Fruit fly (Drosophila melanogaster): ENCODE data around the gene Srp54.
A peak's percentile ranks its signal among the peaks of the same experiment; 100 is the strongest.

Srp54 gene

dm6 chr2L:9943521-9943920 lies 30.8 kb downstream of the Srp54 start (continued):
- TF ChIP-seq Atf3 (GFP tag; optimal IDR thresholded peaks at IDR 0.05) (no peak), CG7963 (GFP tag; IDR thresholded peaks at IDR 0.05; ENCODE audit: partially characterized antibody) (no peak), onecut (GFP tag; IDR thresholded peaks at IDR 0.05) (no peak), eyg (GFP tag; optimal IDR thresholded peaks at IDR 0.05) (no peak), CG17568 (GFP tag; optimal IDR thresholded peaks at IDR 0.05) (no peak), sob (GFP tag; IDR thresholded peaks at IDR 0.05) (0 out of 2 replicates have a peak, but pooled peaks have one; percentile 16), salm (tag; optimal IDR thresholded peaks at IDR 0.05) (no peak), CG15073 (GFP tag; optimal IDR thresholded peaks at IDR 0.05) (no peak), tup (GFP tag; optimal IDR thresholded peaks at IDR 0.05) (no peak), gsb (GFP tag; IDR thresholded peaks at IDR 0.05) (no peak), Sox100B (GFP tag; optimal IDR thresholded peaks at IDR 0.05) (no peak), Optix (GFP tag; IDR thresholded peaks at IDR 0.05) (no peak), YL-1 (GFP tag; optimal IDR thresholded peaks at IDR 0.05) (no peak), ham (GFP tag; IDR thresholded peaks at IDR 0.05) (no peak), CG16863 (GFP tag; optimal IDR thresholded peaks at IDR 0.05) (no peak), Fer2 (tag; optimal IDR thresholded peaks at IDR 0.05) (no peak), luna (GFP tag; optimal IDR thresholded peaks at IDR 0.05) (no peak), CG6791 (GFP tag; IDR thresholded peaks at IDR 0.05; ENCODE audit: partially characterized antibody) (no peak), PHDP (tag; optimal IDR thresholded peaks at IDR 0.05) (peak; percentile 3), CG3281 (GFP tag; optimal IDR thresholded peaks at IDR 0.05) (peak; percentile 2), NC2α (GFP tag; optimal IDR thresholded peaks at IDR 0.05) (no peak), lola (GFP tag; optimal IDR thresholded peaks at IDR 0.05) (no peak), CG11093 (GFP tag; IDR thresholded peaks at IDR 0.05) (0 out of 3 replicates have a peak, but pooled peaks have one; percentile 14), tap (tag; optimal IDR thresholded peaks at IDR 0.05) (no peak), CG15011 (GFP tag; optimal IDR thresholded peaks at IDR 0.05) (no peak), CG6254 (GFP tag; optimal IDR thresholded peaks at IDR 0.05) (no peak), nerfin-2 (GFP tag; IDR thresholded peaks at IDR 0.05; ENCODE audit: partially characterized antibody) (no peak), Ptx1 (GFP tag; IDR thresholded peaks at IDR 0.05) (0 out of 2 replicates have a peak, but pooled peaks have one; percentile 13), caup (GFP tag; optimal IDR thresholded peaks at IDR 0.05; ENCODE audit: severe bottlenecking) (peak; percentile 65), CG11247 (GFP tag; IDR thresholded peaks at IDR 0.05) (no peak), CG8281 (tag; optimal IDR thresholded peaks at IDR 0.05) (no peak), CoRest (tag; optimal IDR thresholded peaks at IDR 0.05) (no peak), CG4707 (GFP tag; optimal IDR thresholded peaks at IDR 0.05) (no peak), da (GFP tag; optimal IDR thresholded peaks at IDR 0.05) (no peak), CG12744 (GFP tag; optimal IDR thresholded peaks at IDR 0.05) (no peak), CG11560 (tag; IDR thresholded peaks at IDR 0.05) (no peak), gce (GFP tag; IDR thresholded peaks at IDR 0.05) (no peak), chinmo (GFP tag; IDR thresholded peaks at IDR 0.05; ENCODE audit: partially characterized antibody) (no peak), zen2 (GFP tag; IDR thresholded peaks at IDR 0.05; ENCODE audit: partially characterized antibody) (no peak), btn (GFP tag; optimal IDR thresholded peaks at IDR 0.05) (no peak), gcm (GFP tag; optimal IDR thresholded peaks at IDR 0.05) (no peak), ATbp (GFP tag; optimal IDR thresholded peaks at IDR 0.05) (no peak), otp (GFP tag; IDR thresholded peaks at IDR 0.05) (no peak), emc (GFP tag; optimal IDR thresholded peaks at IDR 0.05) (no peak), CG33557 (GFP tag; optimal IDR thresholded peaks at IDR 0.05) (no peak), BEAF-32 (GFP tag; optimal IDR thresholded peaks at IDR 0.05) (no peak), lbe (GFP tag; optimal IDR thresholded peaks at IDR 0.05) (no peak), psq (GFP tag; optimal IDR thresholded peaks at IDR 0.05) (no peak), Fer1 (GFP tag; optimal IDR thresholded peaks at IDR 0.05) (peak; percentile 32), B-H2 (GFP tag; optimal IDR thresholded peaks at IDR 0.05) (no peak), CG4404 (GFP tag; IDR thresholded peaks at IDR 0.05) (no peak)

Measured in whole organism, embryonic.